Worm (Caenorhabditis elegans) whole organism, early embryonic: ENCODE results near the gene thoc-1.

Experiments
- B0310.2 ChIP-seq: sonication (generic microtip); optimal IDR thresholded peaks from 2 replicates; lab custom pipeline; 2016; ENCODE audit warnings: mild to moderate bottlenecking, missing genetic modification characterization, missing compliant biosample characterization
- ama-1 ChIP-seq: fragments of 150-350 bp; optimal IDR thresholded peaks from 2 replicates; lab custom pipeline; 2014
- ets-7 ChIP-seq: sonication (generic microtip); optimal IDR thresholded peaks from 2 replicates; lab custom pipeline; 2016; ENCODE audit warnings: missing genotype, missing genetic modification characterization, missing compliant biosample characterization
- flt-1 ChIP-seq: fragments of 200-800 bp; sonication (Bioruptor generic); IDR thresholded peaks from 2 replicates; pipeline ENCODE4 v1.3.6; 2022; ENCODE audit warnings: missing genetic modification characterization, missing compliant biosample characterization
- hmbx-1 ChIP-seq: sonication (generic microtip); optimal IDR thresholded peaks from 2 replicates; lab custom pipeline; 2016; ENCODE audit warnings: mild to moderate bottlenecking, missing genetic modification characterization, missing compliant biosample characterization
- hmg-4 ChIP-seq: fragments of 200-800 bp; sonication (Bioruptor generic); optimal IDR thresholded peaks from 2 replicates; lab custom pipeline; 2018; ENCODE audit warnings: mild to moderate bottlenecking, missing genetic modification characterization, missing compliant biosample characterization
- hnd-1 ChIP-seq: sonication (generic microtip); optimal IDR thresholded peaks from 2 replicates; lab custom pipeline; 2016; ENCODE audit warnings: missing genetic modification characterization, missing compliant biosample characterization
- scrt-1 ChIP-seq: fragments of 200-800 bp; sonication (Bioruptor generic); IDR thresholded peaks from 2 replicates; pipeline ENCODE4 v1.3.6; 2022; ENCODE audit warnings: missing genetic modification characterization, missing compliant biosample characterization
- sea-1 ChIP-seq: fragments of 200-800 bp; sonication (Bioruptor generic); conservative IDR thresholded peaks from 2 replicates; pipeline ENCODE4 v1.3.6; 2022; ENCODE audit warnings: missing genetic modification characterization, missing compliant biosample characterization
- tbx-11 ChIP-seq: fragments of 200-800 bp; sonication (Bioruptor generic); IDR thresholded peaks from 2 replicates; pipeline ENCODE4 v1.3.6; 2022; ENCODE audit warnings: missing genetic modification characterization, missing compliant biosample characterization
- tbx-37 ChIP-seq: fragments of 200-800 bp; sonication (Bioruptor generic); conservative IDR thresholded peaks from 2 replicates; pipeline ENCODE4 v1.3.6; 2022; ENCODE audit warnings: missing genetic modification reagents, missing genetic modification characterization, missing compliant biosample characterization

ce11 chrII:740808-741207 is 38.9 kb downstream of the thoc-1 start, which contains the start of gene fbxc-48:
- no peak for TF ChIP-seq hmbx-1 (tag; lab: Kevin White, UChicago)
- TF ChIP-seq B0310.2 (tag; lab: Kevin White, UChicago): no peak
- no peak for TF ChIP-seq scrt-1
- no peak for TF ChIP-seq hmg-4 (GFP tag; lab: Kevin White, UChicago)
- TF ChIP-seq flt-1 (GFP tag; lab: Robert Waterston, UW): no peak
- no peak for TF ChIP-seq sea-1
- TF ChIP-seq ets-7 (tag; lab: Kevin White, UChicago): no peak
- no peak for TF ChIP-seq hnd-1
- TF ChIP-seq tbx-37 (GFP tag; lab: Robert Waterston, UW): no peak
- no peak for TF ChIP-seq ama-1
- TF ChIP-seq tbx-11 (GFP tag; lab: Robert Waterston, UW): no peak
